Fruit fly (Drosophila melanogaster): ENCODE results near the gene CG46466.

Gene CG46466

DNA sequence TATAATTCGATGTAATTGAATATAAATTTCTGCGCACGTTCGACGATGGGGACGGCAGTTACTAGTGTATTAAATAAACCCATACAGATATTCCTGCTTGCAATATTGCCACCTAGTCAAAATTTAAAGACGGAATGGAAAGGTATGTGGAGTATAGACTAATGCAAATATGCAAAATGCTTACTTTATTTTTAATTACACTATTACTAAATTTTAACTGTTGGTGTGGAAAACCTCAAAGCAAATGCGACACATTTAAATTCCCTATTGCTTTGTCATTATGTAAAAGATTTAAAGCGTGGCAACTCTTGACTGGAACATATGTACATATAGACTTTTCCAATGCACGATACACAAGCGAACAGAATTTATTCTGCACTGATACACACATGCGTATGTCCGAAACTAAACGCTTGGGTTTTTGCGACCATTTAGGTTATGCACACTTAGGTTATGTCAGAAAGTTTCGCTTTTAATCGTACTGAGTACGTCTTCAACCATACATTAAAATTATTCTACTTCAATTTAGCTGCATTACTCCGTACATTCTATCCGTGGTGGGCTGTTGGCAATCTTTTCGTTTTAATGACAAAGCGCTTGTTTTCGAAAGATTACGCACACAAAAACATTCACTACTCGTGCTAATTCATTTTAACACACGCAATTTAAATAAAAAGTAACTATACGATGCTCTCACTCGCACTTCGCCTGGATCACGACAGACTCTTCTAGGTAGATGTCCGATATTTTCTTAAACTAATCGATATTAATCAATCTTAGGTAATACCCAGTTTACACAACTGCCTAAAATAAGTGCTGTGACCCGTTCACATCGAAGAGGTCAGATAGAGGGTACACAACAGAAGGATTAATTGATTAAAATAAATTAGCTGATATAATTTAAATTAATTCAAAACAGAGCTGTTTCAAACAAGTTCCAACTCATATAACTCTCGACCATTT is 2.8 kb downstream of the CG46466 start, which contains the start of gene gw (continued):
- TF ChIP-seq Hr78 (GFP tag; optimal IDR thresholded peaks at IDR 0.05): no peak
- TF ChIP-seq sob (GFP tag; IDR thresholded peaks at IDR 0.05): peak; percentile 80
- TF ChIP-seq grn (GFP tag; optimal IDR thresholded peaks at IDR 0.05): no peak
- TF ChIP-seq sisA (GFP tag; IDR thresholded peaks at IDR 0.05): no peak; the same call in 1 of the 2 replicates
- TF ChIP-seq dimm (GFP tag; IDR thresholded peaks at IDR 0.05): no peak
- peak; percentile 80 for TF ChIP-seq bab2 (GFP tag; optimal IDR thresholded peaks at IDR 0.05)
- TF ChIP-seq Taf1 (GFP tag; IDR thresholded peaks at IDR 0.05): peak; percentile 43; the same call in 1 of the 2 replicates
- TF ChIP-seq abd-A (tag; optimal IDR thresholded peaks at IDR 0.05): no peak
- TF ChIP-seq CG12769 (tag; optimal IDR thresholded peaks at IDR 0.05): peak; percentile 85
- TF ChIP-seq CG12391 (tag; optimal IDR thresholded peaks at IDR 0.05): no peak
- TF ChIP-seq nerfin-1 (tag; optimal IDR thresholded peaks at IDR 0.05): peak; percentile 64
- peak; percentile 86 for TF ChIP-seq CG13424 (tag; optimal IDR thresholded peaks at IDR 0.05)
- no peak; the same call in 1 of the 2 replicates for TF ChIP-seq CG10366 (GFP tag; IDR thresholded peaks at IDR 0.05)
- peak; percentile 70 for TF ChIP-seq Atf3 (GFP tag; optimal IDR thresholded peaks at IDR 0.05)
- peak; percentile 38 for TF ChIP-seq Lhr (GFP tag; optimal IDR thresholded peaks at IDR 0.05)
- TF ChIP-seq ara (GFP tag; IDR thresholded peaks at IDR 0.05): no peak
- TF ChIP-seq CG6854 (GFP tag; optimal IDR thresholded peaks at IDR 0.05): peak; percentile 66
- TF ChIP-seq emc (GFP tag; optimal IDR thresholded peaks at IDR 0.05): peak; percentile 62
- peak; percentile 38 for TF ChIP-seq CG16815 (GFP tag; optimal IDR thresholded peaks at IDR 0.05)
- TF ChIP-seq CG10959 (GFP tag; IDR thresholded peaks at IDR 0.05): no peak
- TF ChIP-seq CG10979 (tag; optimal IDR thresholded peaks at IDR 0.05): peak; percentile 76
- peak; percentile 6 for TF ChIP-seq sima (GFP tag; optimal IDR thresholded peaks at IDR 0.05)
- TF ChIP-seq CG12236 (GFP tag; optimal IDR thresholded peaks at IDR 0.05): peak; percentile 61
- peak; percentile 78 for TF ChIP-seq gro (GFP tag; optimal IDR thresholded peaks at IDR 0.05)
- TF ChIP-seq CG1603 (tag; optimal IDR thresholded peaks at IDR 0.05): peak; percentile 97
- peak; percentile 86 for TF ChIP-seq gem (tag; optimal IDR thresholded peaks at IDR 0.05)
- TF ChIP-seq luna (GFP tag; optimal IDR thresholded peaks at IDR 0.05): peak; percentile 15
- peak; percentile 75 for TF ChIP-seq Bgb (GFP tag; IDR thresholded peaks at IDR 0.05; ENCODE audit: partially characterized antibody)
- TF ChIP-seq CG9727 (GFP tag; optimal IDR thresholded peaks at IDR 0.05): peak; percentile 10
- peak; percentile 63 for TF ChIP-seq CG13123 (GFP tag; optimal IDR thresholded peaks at IDR 0.05)
- TF ChIP-seq CG1024 (GFP tag; IDR thresholded peaks at IDR 0.05): peak; percentile 99
- peak; percentile 80 for TF ChIP-seq Xrp1 (GFP tag; IDR thresholded peaks at IDR 0.05)
- peak; percentile 24 for TF ChIP-seq CG10274 (GFP tag; optimal IDR thresholded peaks at IDR 0.05)
- peak; percentile 82 for TF ChIP-seq ewg (GFP tag; optimal IDR thresholded peaks at IDR 0.05)
- peak; percentile 84 for TF ChIP-seq HmgZ (tag; optimal IDR thresholded peaks at IDR 0.05)
- peak; percentile 60 for TF ChIP-seq E2f2 (GFP tag; IDR thresholded peaks at IDR 0.05)
- peak; percentile 60 for TF ChIP-seq CG5245 (GFP tag; optimal IDR thresholded peaks at IDR 0.05)
- TF ChIP-seq Gsc (GFP tag; IDR thresholded peaks at IDR 0.05): no peak
- no peak for TF ChIP-seq Hr39 (optimal IDR thresholded peaks at IDR 0.05)
- peak; percentile 80 for TF ChIP-seq CG18262 (tag; optimal IDR thresholded peaks at IDR 0.05)
- 0 out of 3 replicates have a peak, but pooled peaks have one; percentile 39 for TF ChIP-seq C15 (GFP tag; IDR thresholded peaks at IDR 0.05)
- TF ChIP-seq CG9797 (GFP tag; optimal IDR thresholded peaks at IDR 0.05): no peak
- peak; percentile 80; the same call in 1 of the 2 replicates for TF ChIP-seq CG6689 (GFP tag; IDR thresholded peaks at IDR 0.05)
- no peak; the same call in 1 of the 2 replicates for TF ChIP-seq seq (GFP tag; IDR thresholded peaks at IDR 0.05)
- TF ChIP-seq CG1832 (GFP tag; optimal IDR thresholded peaks at IDR 0.05): no peak
- no peak; the same call in 1 of the 2 replicates for TF ChIP-seq Awh (GFP tag; IDR thresholded peaks at IDR 0.05)
- no peak for TF ChIP-seq D (optimal IDR thresholded peaks at IDR 0.05)
- TF ChIP-seq D (GFP tag; optimal IDR thresholded peaks at IDR 0.05): peak; percentile 56
- TF ChIP-seq usp (GFP tag; optimal IDR thresholded peaks at IDR 0.05): no peak

Data from whole organism, embryonic.